Fruit fly (Drosophila melanogaster) S2 (cell line): Measurements from ENCODE around the gene CG5446.

Experiments
- CG8478 ChIP-seq: fragments of >200 bp; optimal IDR thresholded peaks from 2 replicates; lab custom pipeline; 2018
- CTCF ChIP-seq, 2 experiments: fragments of >200 bp; optimal IDR thresholded peaks; 2 replicates each; lab custom pipeline; 2018

DNA sequence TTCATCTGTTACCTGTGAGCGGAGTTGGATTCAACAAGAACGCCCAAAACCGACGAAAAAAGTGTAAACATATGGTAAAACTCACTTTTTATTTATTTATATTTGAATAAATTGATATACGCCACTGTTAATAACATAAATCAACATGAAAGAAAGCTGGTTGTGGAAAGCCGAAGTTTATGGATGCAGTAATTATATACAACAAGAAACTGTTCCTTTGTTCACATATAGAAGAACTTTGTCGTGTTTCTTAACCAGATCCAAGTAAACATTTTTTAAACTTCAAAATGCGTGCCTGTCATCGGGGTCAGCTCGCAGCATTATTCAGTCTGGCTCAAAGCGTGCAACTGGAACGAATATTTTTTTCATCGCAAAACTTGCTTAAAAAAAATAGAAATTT lies 29.5 kb downstream of the CG5446 start, which contains the start of gene Pkd2:
- TF ChIP-seq CG8478 (lab: Kevin White, UChicago) (no peak), CTCF (optimal IDR thresholded peaks at IDR 0.05; lab: Kevin White, UChicago) (no peak)
